Worm (Caenorhabditis elegans): ENCODE data around the gene abu-1.
A peak's percentile ranks its signal among the peaks of the same experiment; 100 is the strongest.

ce11 chrV:10371177-10371576 lies 10.4 kb downstream of the abu-1 start:
- TF ChIP-seq nhr-25 (tag; optimal IDR thresholded peaks at IDR 0.05) (peak; percentile 22), elt-1 (tag; optimal IDR thresholded peaks at IDR 0.05) (no peak), fos-1 (tag; optimal IDR thresholded peaks at IDR 0.05) (peak; percentile 76), aly-2 (tag; optimal IDR thresholded peaks at IDR 0.05) (no peak), lin-11 (tag; optimal IDR thresholded peaks at IDR 0.05) (no peak), crh-2 (tag; optimal IDR thresholded peaks at IDR 0.05) (peak; percentile 45), skn-1 (tag; optimal IDR thresholded peaks at IDR 0.05) (no peak), sma-3 (GFP tag; optimal IDR thresholded peaks at IDR 0.05) (peak; percentile 61)
